Fruit fly (Drosophila melanogaster): Measurements from ENCODE around the gene SuUR.

DNA sequence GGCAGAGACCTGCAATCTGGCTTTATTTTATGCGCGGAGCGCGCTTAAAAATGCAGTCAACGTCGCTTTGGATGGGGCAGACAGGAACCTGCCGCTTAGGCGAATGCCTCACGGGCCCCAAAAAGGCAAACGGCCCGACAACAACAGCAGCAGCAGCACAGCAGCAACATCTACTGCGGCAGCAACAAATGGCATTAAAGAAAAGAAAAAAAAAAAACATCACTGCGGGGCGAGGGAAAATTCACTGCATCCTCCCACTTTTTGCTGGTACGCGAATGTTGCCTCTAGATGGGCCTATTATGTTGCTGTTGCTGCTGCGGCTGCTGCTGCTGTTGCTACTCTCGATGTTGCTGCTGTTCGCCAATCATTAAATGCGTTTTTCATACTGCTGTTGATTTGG is 42.8 kb upstream of the SuUR start:
- no peak for TF ChIP-seq net (GFP tag; optimal IDR thresholded peaks at IDR 0.05)
- no peak for TF ChIP-seq Eip93F (GFP tag; optimal IDR thresholded peaks at IDR 0.05)
- no peak for TF ChIP-seq lz (GFP tag; optimal IDR thresholded peaks at IDR 0.05)
- TF ChIP-seq Sox102F (GFP tag; optimal IDR thresholded peaks at IDR 0.05) = no peak

All from whole organism, prepupa.